Worm (Caenorhabditis elegans) whole organism, L3 larva: Measurements from ENCODE around the gene ZK688.10.

Experiments used
- R02D3.7 ChIP-seq: fragments of 150-350 bp; optimal IDR thresholded peaks from 2 replicates; lab custom pipeline; 2014; ENCODE audit warnings: missing biosample characterization, missing genetic modification characterization
- ZK546.5 ChIP-seq: sonication (generic microtip); optimal IDR thresholded peaks from 2 replicates; lab custom pipeline; 2017; ENCODE audit warnings: missing biosample characterization, missing genetic modification characterization
- aly-2 ChIP-seq: fragments of 150-350 bp; optimal IDR thresholded peaks from 2 replicates; lab custom pipeline; 2014; ENCODE audit warnings: missing biosample characterization, missing genetic modification characterization
- ama-1 ChIP-seq: fragments of 150-350 bp; optimal IDR thresholded peaks from 2 replicates; lab custom pipeline; 2018
- ceh-16 ChIP-seq: sonication (generic microtip); optimal IDR thresholded peaks from 2 replicates; lab custom pipeline; 2017; ENCODE audit warnings: missing biosample characterization, missing genetic modification characterization
- ceh-28 ChIP-seq: fragments of 150-350 bp; optimal IDR thresholded peaks from 2 replicates; lab custom pipeline; 2014; ENCODE audit warnings: missing biosample characterization, missing genetic modification reagents, missing genetic modification characterization
- ceh-82 ChIP-seq: fragments of 150-350 bp; optimal IDR thresholded peaks from 2 replicates; lab custom pipeline; 2014; ENCODE audit warnings: missing biosample characterization, missing genetic modification characterization
- ceh-9 ChIP-seq: sonication (generic microtip); optimal IDR thresholded peaks from 2 replicates; lab custom pipeline; 2018; ENCODE audit warnings: missing biosample characterization, missing genetic modification characterization
- daf-12 ChIP-seq: fragments of 150-350 bp; optimal IDR thresholded peaks from 2 replicates; lab custom pipeline; 2014; ENCODE audit warnings: missing biosample characterization, missing genetic modification reagents, missing genetic modification characterization
- egl-5 ChIP-seq: fragments of 150-350 bp; optimal IDR thresholded peaks from 2 replicates; lab custom pipeline; 2017; ENCODE audit warnings: missing biosample characterization, missing genetic modification reagents, missing genetic modification characterization, inconsistent platforms
- elt-1 ChIP-seq: fragments of 150-350 bp; optimal IDR thresholded peaks from 2 replicates; lab custom pipeline; 2014; ENCODE audit warnings: missing biosample characterization, missing genetic modification characterization
- elt-2 ChIP-seq: sonication (generic microtip); optimal IDR thresholded peaks from 2 replicates; lab custom pipeline; 2016; ENCODE audit warnings: missing genetic modification reagents, mild to moderate bottlenecking, missing genetic modification characterization, missing compliant biosample characterization
- elt-3 ChIP-seq, 3 experiments: fragments of 150-350 bp in 1 of 3; sonication (generic microtip) in 2 of 3; optimal IDR thresholded peaks; 2 replicates in 2 of 3; 4 replicates in 1 of 3; lab custom pipeline; 2014 to 2017; ENCODE audit warnings: missing biosample characterization in 3 of 3, missing genetic modification characterization in 3 of 3
- eor-1 ChIP-seq, 2 experiments: fragments of 150-350 bp; optimal IDR thresholded peaks; 2 replicates each; lab custom pipeline; 2014 to 2018; ENCODE audit warnings: missing biosample characterization in 2 of 2, missing genetic modification characterization in 2 of 2
- fkh-10 ChIP-seq: sonication (generic microtip); optimal IDR thresholded peaks from 2 replicates; lab custom pipeline; 2017; ENCODE audit warnings: missing biosample characterization, missing genetic modification reagents, missing genetic modification characterization
- fkh-2 ChIP-seq: fragments of 150-350 bp; optimal IDR thresholded peaks from 2 replicates; lab custom pipeline; 2014; ENCODE audit warnings: missing biosample characterization, missing genetic modification reagents, missing genetic modification characterization
- fos-1 ChIP-seq: fragments of 150-350 bp; optimal IDR thresholded peaks from 2 replicates; lab custom pipeline; 2014; ENCODE audit warnings: missing biosample characterization, missing genetic modification characterization
- hmg-11 ChIP-seq: sonication (generic microtip); optimal IDR thresholded peaks from 2 replicates; lab custom pipeline; 2016; ENCODE audit warnings: missing genetic modification characterization, missing compliant biosample characterization
- jun-1 ChIP-seq: fragments of 150-350 bp; optimal IDR thresholded peaks from 2 replicates; lab custom pipeline; 2014; ENCODE audit warnings: missing biosample characterization, missing genetic modification reagents, missing genetic modification characterization
- lin-15B ChIP-seq: fragments of 150-350 bp; optimal IDR thresholded peaks from 2 replicates; lab custom pipeline; 2014; ENCODE audit warnings: missing biosample characterization, missing genetic modification characterization
- lin-39 ChIP-seq: fragments of 150-350 bp; optimal IDR thresholded peaks from 2 replicates; lab custom pipeline; 2018; ENCODE audit warnings: missing biosample characterization, missing genetic modification reagents, missing genetic modification characterization
- lsy-12 ChIP-seq: sonication (generic microtip); optimal IDR thresholded peaks from 2 replicates; lab custom pipeline; 2016; ENCODE audit warnings: mild to moderate bottlenecking, missing genetic modification characterization, missing compliant biosample characterization
- mdl-1 ChIP-seq: fragments of 150-350 bp; optimal IDR thresholded peaks from 2 replicates; lab custom pipeline; 2014; ENCODE audit warnings: missing biosample characterization, missing genetic modification characterization
- nfya-1 ChIP-seq: sonication (generic microtip); optimal IDR thresholded peaks from 2 replicates; lab custom pipeline; 2017; ENCODE audit warnings: missing genetic modification characterization, mild to moderate bottlenecking, missing compliant biosample characterization, antibody characterized with exemption, moderate library complexity; ENCODE audit not compliant: insufficient read depth
- nhr-11 ChIP-seq: fragments of 150-350 bp; optimal IDR thresholded peaks from 2 replicates; lab custom pipeline; 2014; ENCODE audit warnings: missing biosample characterization, missing genetic modification characterization
- nhr-12 ChIP-seq: fragments of 150-350 bp; optimal IDR thresholded peaks from 2 replicates; lab custom pipeline; 2014; ENCODE audit warnings: missing biosample characterization, missing genetic modification characterization
- nhr-23 ChIP-seq: fragments of 150-350 bp; optimal IDR thresholded peaks from 2 replicates; lab custom pipeline; 2014; ENCODE audit warnings: missing biosample characterization, missing genetic modification reagents, missing genetic modification characterization
- nhr-237 ChIP-seq: fragments of 150-350 bp; optimal IDR thresholded peaks from 2 replicates; lab custom pipeline; 2014; ENCODE audit warnings: missing biosample characterization, missing genetic modification characterization
- nhr-25 ChIP-seq: sonication (generic microtip); optimal IDR thresholded peaks from 2 replicates; lab custom pipeline; 2017; ENCODE audit warnings: missing biosample characterization, missing genetic modification characterization
- nhr-28 ChIP-seq: fragments of 150-350 bp; optimal IDR thresholded peaks from 2 replicates; lab custom pipeline; 2014; ENCODE audit warnings: missing biosample characterization, missing genetic modification characterization
- nhr-43 ChIP-seq: sonication (generic microtip); optimal IDR thresholded peaks from 2 replicates; lab custom pipeline; 2016; ENCODE audit warnings: mild to moderate bottlenecking, missing genetic modification characterization, missing compliant biosample characterization; ENCODE audit not compliant: poor library complexity, severe bottlenecking
- nhr-67 ChIP-seq: fragments of 150-350 bp; optimal IDR thresholded peaks from 2 replicates; lab custom pipeline; 2014; ENCODE audit warnings: missing biosample characterization, missing genetic modification characterization
- nhr-76 ChIP-seq: fragments of 150-350 bp; sonication (generic microtip); optimal IDR thresholded peaks from 5 replicates; lab custom pipeline; 2014; ENCODE audit warnings: missing biosample characterization, missing genetic modification characterization
- nhr-77 ChIP-seq: fragments of 150-350 bp; optimal IDR thresholded peaks from 2 replicates; lab custom pipeline; 2014; ENCODE audit warnings: missing biosample characterization, missing genetic modification characterization
- pha-4 ChIP-seq: fragments of 150-350 bp; optimal IDR thresholded peaks from 2 replicates; lab custom pipeline; 2014; ENCODE audit warnings: missing biosample characterization, missing genetic modification reagents, missing genetic modification characterization
- sea-2 ChIP-seq: fragments of 150-350 bp; sonication (generic microtip); optimal IDR thresholded peaks from 4 replicates; lab custom pipeline; 2014; ENCODE audit warnings: missing biosample characterization, missing genetic modification reagents, missing genetic modification characterization
- skn-1 ChIP-seq: fragments of 150-350 bp; optimal IDR thresholded peaks from 2 replicates; lab custom pipeline; 2014; ENCODE audit warnings: missing biosample characterization, missing genetic modification characterization
- snpc-4 ChIP-seq: fragments of 150-350 bp; optimal IDR thresholded peaks from 2 replicates; lab custom pipeline; 2014; ENCODE audit warnings: missing biosample characterization, missing genetic modification characterization
- tbx-2 ChIP-seq: sonication (generic microtip); optimal IDR thresholded peaks from 2 replicates; lab custom pipeline; 2016; ENCODE audit warnings: mild to moderate bottlenecking, missing genetic modification characterization, missing compliant biosample characterization
- unc-39 ChIP-seq: sonication (generic microtip); optimal IDR thresholded peaks from 4 replicates; lab custom pipeline; 2017; ENCODE audit warnings: missing biosample characterization, missing genetic modification characterization
- unc-62 ChIP-seq: fragments of 150-350 bp; sonication (generic microtip); optimal IDR thresholded peaks from 4 replicates; lab custom pipeline; 2014; ENCODE audit warnings: missing biosample characterization, missing genetic modification reagents, missing genetic modification characterization
- zag-1 ChIP-seq: fragments of 150-350 bp; optimal IDR thresholded peaks from 2 replicates; lab custom pipeline; 2014; ENCODE audit warnings: missing biosample characterization, missing genetic modification characterization
- ztf-11 ChIP-seq: fragments of 150-350 bp; optimal IDR thresholded peaks from 2 replicates; lab custom pipeline; 2014; ENCODE audit warnings: missing biosample characterization, missing genetic modification characterization
- ztf-4 ChIP-seq: fragments of 150-350 bp; optimal IDR thresholded peaks from 2 replicates; lab custom pipeline; 2014; ENCODE audit warnings: missing biosample characterization, missing genetic modification characterization

Gene ZK688.10

DNA sequence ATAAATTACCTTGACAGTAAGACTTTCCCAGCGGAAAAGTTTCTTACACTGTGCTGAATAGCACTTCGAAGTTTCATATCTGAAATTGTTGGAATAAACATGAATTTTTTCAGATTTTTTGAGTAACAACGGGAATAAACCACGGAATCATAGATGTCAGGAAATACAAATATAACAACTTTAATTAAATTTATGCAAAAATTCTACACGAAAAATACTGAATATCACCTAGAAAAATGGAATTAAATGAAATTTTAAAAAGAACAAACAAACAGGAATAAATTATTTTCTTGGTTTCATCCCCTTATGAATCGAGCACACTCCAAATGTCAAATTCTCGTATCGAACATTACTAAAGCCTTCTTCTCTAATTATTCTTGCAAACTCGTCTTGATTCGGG, 39.7 kb downstream of the ZK688.10 start, which contains the start of gene tag-307:
TSS of gene tag-307 (minus strand) at position 101 of the 400 bp plus-strand sequence.
- no peak for TF ChIP-seq elt-3 (tag; optimal IDR thresholded peaks at IDR 0.05; lab: Kevin White, UChicago)
- no peak for TF ChIP-seq mdl-1 (tag; lab: Kevin White, UChicago)
- no peak for TF ChIP-seq nhr-43 (tag; lab: Kevin White, UChicago)
- TF ChIP-seq nhr-25 (tag; lab: Kevin White, UChicago): no peak
- TF ChIP-seq fos-1 (tag; lab: Kevin White, UChicago): no peak
- TF ChIP-seq nhr-11 (tag; lab: Kevin White, UChicago): no peak
- no peak for TF ChIP-seq jun-1
- TF ChIP-seq, all 47 proteins: peak for 0

DNA sequence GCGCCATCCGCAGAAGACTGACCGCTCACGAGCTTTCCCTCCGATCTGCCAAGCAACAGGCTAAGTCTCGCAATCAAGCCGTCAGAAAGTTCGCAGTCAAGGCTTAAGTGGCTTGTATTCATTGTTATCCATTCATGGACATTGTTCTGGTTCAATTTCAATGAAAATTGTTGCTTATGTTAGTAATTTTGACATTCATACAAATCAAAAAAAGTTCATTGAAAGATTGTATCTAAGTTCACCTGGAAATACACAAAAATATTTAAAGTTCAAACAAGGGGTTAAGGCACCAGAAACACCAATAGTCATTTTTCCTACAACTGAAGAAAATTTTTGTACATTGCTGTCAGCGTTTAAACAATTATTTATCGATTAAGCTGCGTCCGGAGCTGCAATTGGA, 41.4 kb downstream of the ZK688.10 start:
- no peak for TF ChIP-seq lin-15B
- TF ChIP-seq elt-1 (tag; lab: Kevin White, UChicago): no peak
- no peak for TF ChIP-seq nhr-11 (tag; lab: Kevin White, UChicago)
- TF ChIP-seq R02D3.7 (tag; lab: Kevin White, UChicago): no peak
- TF ChIP-seq ztf-4 (tag; lab: Kevin White, UChicago): no peak
- TF ChIP-seq lin-39 (tag; lab: Kevin White, UChicago): no peak
- TF ChIP-seq lsy-12: no peak
- no peak for TF ChIP-seq elt-2 (tag; lab: Kevin White, UChicago)
- TF ChIP-seq nhr-67: no peak
- TF ChIP-seq ceh-16 (tag; lab: Kevin White, UChicago): no peak
- no peak for TF ChIP-seq nhr-25 (tag; lab: Kevin White, UChicago)
- no peak for TF ChIP-seq elt-3 (tag; optimal IDR thresholded peaks at IDR 0.05; lab: Kevin White, UChicago)
- no peak for TF ChIP-seq zag-1 (tag; lab: Kevin White, UChicago)
- TF ChIP-seq ZK546.5: no peak
- no peak for TF ChIP-seq ama-1 (lab: Kevin White, UChicago)
- TF ChIP-seq tbx-2 (tag; lab: Kevin White, UChicago): no peak
- TF ChIP-seq ceh-82 (tag; lab: Kevin White, UChicago): no peak
- TF ChIP-seq nhr-43 (tag; lab: Kevin White, UChicago): no peak
- TF ChIP-seq jun-1: no peak
- TF ChIP-seq sea-2 (GFP tag; lab: Kevin White, UChicago): no peak

DNA sequence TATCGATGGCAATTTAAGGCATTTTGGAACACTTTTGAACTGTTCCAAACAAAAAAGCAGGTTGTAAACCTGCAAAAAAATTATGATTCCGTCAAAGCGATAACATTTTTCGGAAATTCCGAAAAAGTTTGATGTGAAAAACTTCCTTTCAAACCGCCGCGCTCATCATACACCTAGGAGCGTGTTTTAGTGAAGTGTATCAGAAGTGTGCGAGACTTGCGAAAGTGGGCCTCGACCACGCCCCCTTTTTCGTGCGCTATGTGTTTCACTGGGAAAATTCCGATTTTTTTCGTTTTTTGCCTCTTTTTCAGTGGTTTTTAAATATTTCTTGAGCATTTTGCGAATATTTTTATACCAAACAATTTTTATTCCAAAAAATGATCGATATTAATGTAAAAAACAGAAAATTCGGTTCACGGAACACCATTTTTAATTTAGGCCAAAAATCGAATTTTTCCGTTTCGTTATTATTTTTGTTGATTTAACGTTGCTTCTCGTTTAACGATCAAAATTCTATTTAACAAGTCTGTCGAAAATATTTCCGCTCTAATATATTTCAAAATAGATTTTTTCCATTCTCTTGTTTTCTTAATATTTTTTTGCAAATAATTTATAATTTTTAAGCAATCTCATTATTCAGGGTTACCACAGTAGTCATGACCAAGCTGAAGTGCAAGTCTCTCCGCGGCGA, 42.2 kb downstream of the ZK688.10 start, which contains the start of gene rpl-35:
TSS of gene rpl-35 (plus strand) at position 641 of the 691 bp plus-strand sequence.
- TF ChIP-seq elt-3 (tag; optimal IDR thresholded peaks at IDR 0.05; lab: Kevin White, UChicago) (peak; percentile 83 to 98 (median 90)), unc-62 (GFP tag; lab: Kevin White, UChicago) (peak; percentile 99), nfya-1 (tag; lab: Kevin White, UChicago) (peak; percentile 99), nhr-28 (tag; lab: Kevin White, UChicago) (peak; percentile 86), egl-5 (tag; lab: Kevin White, UChicago) (peak; percentile 97), skn-1 (peak; percentile 97), snpc-4 (tag; lab: Kevin White, UChicago) (peak; percentile 96), nhr-77 (tag; lab: Kevin White, UChicago) (peak; percentile 96), unc-39 (tag; lab: Kevin White, UChicago) (peak; percentile 53), elt-1 (tag; lab: Kevin White, UChicago) (peak; percentile 96), ceh-28 (tag; lab: Kevin White, UChicago) (peak; percentile 97), nhr-43 (tag; lab: Kevin White, UChicago) (peak; percentile 99), sea-2 (GFP tag; lab: Kevin White, UChicago) (peak; percentile 47), hmg-11 (tag; lab: Kevin White, UChicago) (peak; percentile 95), jun-1 (peak; percentile 99), ama-1 (lab: Kevin White, UChicago) (peak; percentile 88), daf-12 (tag; lab: Kevin White, UChicago) (peak; percentile 91), nhr-237 (tag; lab: Kevin White, UChicago) (peak; percentile 48), eor-1 (tag; optimal IDR thresholded peaks at IDR 0.05; lab: Kevin White, UChicago) (no peak), aly-2 (tag; lab: Kevin White, UChicago) (peak; percentile 95), nhr-67 (peak; percentile 26), ceh-82 (tag; lab: Kevin White, UChicago) (peak; percentile 99), pha-4 (tag; lab: Kevin White, UChicago) (peak; percentile 100), nhr-25 (tag; lab: Kevin White, UChicago) (peak; percentile 100), elt-2 (tag; lab: Kevin White, UChicago) (peak; percentile 97), fkh-2 (no peak), ceh-9 (tag; lab: Kevin White, UChicago) (no peak), mdl-1 (tag; lab: Kevin White, UChicago) (peak; percentile 79), nhr-76 (tag; lab: Kevin White, UChicago) (peak; percentile 92), ceh-16 (tag; lab: Kevin White, UChicago) (peak; percentile 82), nhr-11 (tag; lab: Kevin White, UChicago) (peak; percentile 99), nhr-12 (tag; lab: Kevin White, UChicago) (no peak), R02D3.7 (tag; lab: Kevin White, UChicago) (peak; percentile 97), tbx-2 (tag; lab: Kevin White, UChicago) (peak; percentile 97), fkh-10 (peak; percentile 99), lsy-12 (peak; percentile 100), zag-1 (tag; lab: Kevin White, UChicago) (peak; percentile 93), ztf-11 (tag; lab: Kevin White, UChicago) (no peak), nhr-23 (peak; percentile 100), ztf-4 (tag; lab: Kevin White, UChicago) (peak; percentile 94), ZK546.5 (peak; percentile 79)
